Worm (Caenorhabditis elegans) whole organism, young adult: ENCODE results near the gene irld-61.

Experiments
- B0035.1 ChIP-seq: sonication (generic microtip); optimal IDR thresholded peaks from 2 replicates; lab custom pipeline; 2016; ENCODE audit warnings: missing genetic modification characterization, mild to moderate bottlenecking, missing compliant biosample characterization, missing genotype, missing genetic modification reagents
- F33H1.4 ChIP-seq: fragments of 200-800 bp; sonication (Bioruptor generic); IDR thresholded peaks from 2 replicates; pipeline ENCODE4 v1.3.6; 2022; ENCODE audit warnings: missing genetic modification reagents, missing genetic modification characterization, missing compliant biosample characterization
- F52B5.7 ChIP-seq: sonication (generic microtip); optimal IDR thresholded peaks from 2 replicates; lab custom pipeline; 2016; ENCODE audit warnings: mild to moderate bottlenecking, missing genetic modification characterization, missing compliant biosample characterization
- F57C9.4 ChIP-seq: sonication (generic microtip); optimal IDR thresholded peaks from 2 replicates; lab custom pipeline; 2017; ENCODE audit warnings: mild to moderate bottlenecking, missing genetic modification characterization, missing compliant biosample characterization
- K12H6.12 ChIP-seq: fragments of 200-800 bp; sonication (Bioruptor generic); optimal IDR thresholded peaks from 2 replicates; lab custom pipeline; 2018; ENCODE audit warnings: mild to moderate bottlenecking, missing genetic modification characterization, missing compliant biosample characterization
- T07F8.4 ChIP-seq: sonication (generic microtip); optimal IDR thresholded peaks from 2 replicates; lab custom pipeline; 2016; ENCODE audit warnings: mild to moderate bottlenecking, missing genetic modification characterization, moderate library complexity, missing compliant biosample characterization
- T26A5.8 ChIP-seq: sonication (generic microtip); optimal IDR thresholded peaks from 2 replicates; lab custom pipeline; 2016; ENCODE audit warnings: missing genetic modification characterization, missing compliant biosample characterization
- Y53G8AR.9 ChIP-seq: fragments of 200-800 bp; sonication (Bioruptor generic); conservative IDR thresholded peaks from 2 replicates; pipeline ENCODE4 v1.3.6; 2022; ENCODE audit warnings: missing genetic modification reagents, missing genetic modification characterization, missing compliant biosample characterization
- aptf-2 ChIP-seq: fragments of 200-800 bp; sonication (Bioruptor generic); conservative IDR thresholded peaks from 2 replicates; pipeline ENCODE4 v1.3.6; 2022; ENCODE audit warnings: missing genetic modification reagents, missing genetic modification characterization, missing compliant biosample characterization
- aptf-3 ChIP-seq: fragments of 200-800 bp; sonication (Bioruptor generic); IDR thresholded peaks from 2 replicates; pipeline ENCODE4 v1.3.6; 2022; ENCODE audit warnings: missing genetic modification characterization, missing compliant biosample characterization
- ceh-79 ChIP-seq: sonication (generic microtip); optimal IDR thresholded peaks from 2 replicates; lab custom pipeline; 2017; ENCODE audit warnings: mild to moderate bottlenecking, missing genetic modification characterization, missing compliant biosample characterization
- ceh-91 ChIP-seq: fragments of 200-800 bp; sonication (Bioruptor generic); IDR thresholded peaks from 2 replicates; pipeline ENCODE4 v1.3.6; 2022; ENCODE audit warnings: missing genetic modification reagents, missing genetic modification characterization, missing compliant biosample characterization
- chd-7 ChIP-seq: sonication (generic microtip); optimal IDR thresholded peaks from 2 replicates; lab custom pipeline; 2016; ENCODE audit warnings: mild to moderate bottlenecking, missing genetic modification characterization, moderate library complexity, missing compliant biosample characterization
- dpff-1 ChIP-seq: sonication (generic microtip); optimal IDR thresholded peaks from 2 replicates; lab custom pipeline; 2017; ENCODE audit warnings: mild to moderate bottlenecking, missing genetic modification characterization, missing compliant biosample characterization
- ets-4 ChIP-seq: fragments of 200-800 bp; sonication (Bioruptor generic); optimal IDR thresholded peaks from 2 replicates; lab custom pipeline; 2018; ENCODE audit warnings: mild to moderate bottlenecking, missing genetic modification characterization, missing compliant biosample characterization
- fkh-3 ChIP-seq: sonication (generic microtip); optimal IDR thresholded peaks from 2 replicates; lab custom pipeline; 2016; ENCODE audit warnings: mild to moderate bottlenecking, missing genetic modification characterization, missing compliant biosample characterization
- hmg-1.2 ChIP-seq: fragments of 200-800 bp; sonication (Bioruptor generic); IDR thresholded peaks from 2 replicates; pipeline ENCODE4 v1.3.6; 2022; ENCODE audit warnings: missing genetic modification reagents, missing genetic modification characterization, missing compliant biosample characterization
- hmg-20 ChIP-seq: fragments of 200-800 bp; sonication (Bioruptor generic); IDR thresholded peaks from 2 replicates; pipeline ENCODE4 v1.3.6; 2022; ENCODE audit warnings: missing genetic modification reagents, missing genetic modification characterization, missing compliant biosample characterization
- hrde-1 ChIP-seq: sonication (generic microtip); optimal IDR thresholded peaks from 2 replicates; lab custom pipeline; 2016; ENCODE audit warnings: missing genetic modification characterization, mild to moderate bottlenecking, missing compliant biosample characterization, moderate library complexity, missing genotype, missing genetic modification reagents, borderline replicate concordance
- lag-1 ChIP-seq: fragments of 200-800 bp; sonication (Bioruptor generic); IDR thresholded peaks from 2 replicates; pipeline ENCODE4 v1.3.6; 2022; ENCODE audit warnings: missing genetic modification reagents, missing genetic modification characterization, missing compliant biosample characterization
- lin-35 ChIP-seq, 3 experiments: fragments of 150-350 bp in 2 of 3; sonication (generic microtip) in 1 of 3; optimal IDR thresholded peaks; 2 replicates each; lab custom pipeline; 2014 to 2018; ENCODE audit warnings: missing biosample characterization in 3 of 3, missing genetic modification characterization in 3 of 3, missing genetic modification reagents in 3 of 3
- madf-6 ChIP-seq: fragments of 200-800 bp; sonication (Bioruptor generic); IDR thresholded peaks from 2 replicates; pipeline ENCODE4 v1.3.6; 2022; ENCODE audit warnings: missing genetic modification reagents, missing genetic modification characterization, missing compliant biosample characterization
- nfya-1 ChIP-seq: sonication (generic microtip); optimal IDR thresholded peaks from 2 replicates; lab custom pipeline; 2017; ENCODE audit warnings: antibody characterized with exemption, missing compliant biosample characterization, missing genetic modification characterization, borderline replicate concordance; ENCODE audit not compliant: insufficient read depth
- nhr-27 ChIP-seq: fragments of 200-800 bp; sonication (Bioruptor generic); optimal IDR thresholded peaks from 2 replicates; lab custom pipeline; 2018; ENCODE audit warnings: mild to moderate bottlenecking, missing genetic modification characterization, moderate library complexity, missing compliant biosample characterization
- rec-8 ChIP-seq, 2 experiments: sonication (generic microtip); optimal IDR thresholded peaks; 2 replicates each; lab custom pipeline; 2016; ENCODE audit warnings: mild to moderate bottlenecking in 2 of 2, missing genetic modification characterization in 2 of 2, missing genetic modification reagents in 2 of 2, missing genotype in 2 of 2, missing biosample characterization in 1 of 2, missing compliant biosample characterization in 1 of 2, moderate library complexity in 1 of 2
- sdz-38 ChIP-seq: sonication (generic microtip); optimal IDR thresholded peaks from 2 replicates; lab custom pipeline; 2016; ENCODE audit warnings: missing genotype, missing genetic modification characterization, missing compliant biosample characterization
- sea-2 ChIP-seq: fragments of 200-800 bp; sonication (Bioruptor generic); IDR thresholded peaks from 2 replicates; pipeline ENCODE4 v1.3.6; 2022; ENCODE audit warnings: missing genetic modification characterization, missing compliant biosample characterization
- snpc-3.4 ChIP-seq: sonication (generic microtip); optimal IDR thresholded peaks from 2 replicates; lab custom pipeline; 2017; ENCODE audit warnings: missing genetic modification characterization, mild to moderate bottlenecking, missing compliant biosample characterization, antibody characterized with exemption, moderate library complexity, missing genotype, missing genetic modification reagents
- snpc-4 ChIP-seq, 5 experiments: fragments of 150-350 bp in 1 of 5; sonication (generic microtip) in 4 of 5; optimal IDR thresholded peaks; 2 replicates each; lab custom pipeline; 2014 to 2018; ENCODE audit warnings: missing genetic modification characterization in 5 of 5, missing biosample characterization in 3 of 5, antibody characterized with exemption in 2 of 5, mild to moderate bottlenecking in 2 of 5, missing compliant biosample characterization in 2 of 5, missing genotype in 2 of 5, moderate library complexity in 2 of 5, missing genetic modification reagents in 1 of 5
- tlf-1 ChIP-seq: fragments of 200-800 bp; sonication (Bioruptor generic); optimal IDR thresholded peaks from 2 replicates; lab custom pipeline; 2018; ENCODE audit warnings: mild to moderate bottlenecking, missing genetic modification characterization, missing compliant biosample characterization
- zfh-2 ChIP-seq: fragments of 200-800 bp; sonication (Bioruptor generic); conservative IDR thresholded peaks from 2 replicates; pipeline ENCODE4 v1.3.6; 2022; ENCODE audit warnings: missing genetic modification reagents, missing genetic modification characterization, missing compliant biosample characterization
- zim-3 ChIP-seq: sonication (generic microtip); optimal IDR thresholded peaks from 2 replicates; lab custom pipeline; 2017; ENCODE audit warnings: mild to moderate bottlenecking, missing genetic modification characterization, moderate library complexity, missing compliant biosample characterization
- ztf-22 ChIP-seq: fragments of 200-800 bp; sonication (Bioruptor generic); optimal IDR thresholded peaks from 2 replicates; lab custom pipeline; 2018; ENCODE audit warnings: mild to moderate bottlenecking, missing genetic modification characterization, moderate library complexity, missing compliant biosample characterization
- ztf-28 ChIP-seq: fragments of 200-800 bp; sonication (Bioruptor generic); IDR thresholded peaks from 2 replicates; pipeline ENCODE4 v1.3.6; 2022; ENCODE audit warnings: missing genetic modification reagents, missing genetic modification characterization, missing compliant biosample characterization
- ztf-3 ChIP-seq: fragments of 200-800 bp; sonication (Bioruptor generic); optimal IDR thresholded peaks from 2 replicates; lab custom pipeline; 2018; ENCODE audit warnings: mild to moderate bottlenecking, missing genetic modification characterization, missing compliant biosample characterization

irld-61 gene

ce11 chrIII:12800529-12800928 lies 36.2 kb downstream of the irld-61 start:
- TF ChIP-seq nfya-1 (tag; lab: Kevin White, UChicago) (no peak), zfh-2 (GFP tag; lab: Robert Waterston, UW) (0 out of 2 replicates have a peak, but pooled peaks have one; percentile 26)

- TF ChIP-seq ets-4 (GFP tag; lab: Kevin White, UChicago) (no peak), aptf-3 (GFP tag; lab: Robert Waterston, UW) (no peak), Y53G8AR.9 (GFP tag; lab: Robert Waterston, UW) (no peak), F52B5.7 (tag; lab: Kevin White, UChicago) (no peak), sea-2 (GFP tag; lab: Robert Waterston, UW) (no peak), nhr-27 (no peak), F33H1.4 (GFP tag; lab: Robert Waterston, UW) (no peak), tlf-1 (GFP tag; lab: Kevin White, UChicago) (no peak), ztf-22 (GFP tag; lab: Kevin White, UChicago) (no peak), lag-1 (no peak), T07F8.4 (tag; lab: Kevin White, UChicago) (no peak), snpc-4 (GFP tag; optimal IDR thresholded peaks at IDR 0.05; lab: Kevin White, UChicago) (no peak), snpc-4 (tag; optimal IDR thresholded peaks at IDR 0.05; lab: Kevin White, UChicago) (no peak), ceh-91 (no peak), rec-8 (tag; optimal IDR thresholded peaks at IDR 0.05; lab: Kevin White, UChicago) (no peak), ceh-79 (no peak), F57C9.4 (tag; lab: Kevin White, UChicago) (no peak)
These were observed 42.4 kb downstream of the irld-61 start, which contains the start of gene BE10.5 for ce11 chrIII:12806712-12807111. Gene BE10.5 (minus strand): TSS chrIII:12806812.

- TF ChIP-seq hmg-1.2 (GFP tag; lab: Robert Waterston, UW), result no peak
- no peak for TF ChIP-seq sdz-38
- no peak for TF ChIP-seq chd-7 (tag; lab: Kevin White, UChicago)
- TF ChIP-seq ztf-28 (GFP tag; lab: Robert Waterston, UW), result no peak
- TF ChIP-seq hrde-1 (tag; lab: Kevin White, UChicago), result no peak
- TF ChIP-seq lin-35 (GFP tag; optimal IDR thresholded peaks at IDR 0.05; lab: Kevin White, UChicago), result no peak
- TF ChIP-seq madf-6 (GFP tag; lab: Robert Waterston, UW), result no peak
- TF ChIP-seq dpff-1 (tag; lab: Kevin White, UChicago), result no peak
- TF ChIP-seq ztf-3 (GFP tag; lab: Kevin White, UChicago), result no peak
- TF ChIP-seq aptf-2 (GFP tag; lab: Robert Waterston, UW), result no peak
- no peak for TF ChIP-seq fkh-3
- TF ChIP-seq K12H6.12 (tag; lab: Kevin White, UChicago), result no peak
- no peak for TF ChIP-seq snpc-3.4
- TF ChIP-seq hmg-20 (GFP tag; lab: Robert Waterston, UW), result no peak
- no peak for TF ChIP-seq T26A5.8 (tag; lab: Kevin White, UChicago)
- TF ChIP-seq, all 124 proteins: peak for 0
These were observed 43.4 kb downstream of the irld-61 start, which contains the start of gene BE10.3 for ce11 chrIII:12807726-12808125. Gene BE10.3 (plus strand): TSS chrIII:12808026.

DNA sequence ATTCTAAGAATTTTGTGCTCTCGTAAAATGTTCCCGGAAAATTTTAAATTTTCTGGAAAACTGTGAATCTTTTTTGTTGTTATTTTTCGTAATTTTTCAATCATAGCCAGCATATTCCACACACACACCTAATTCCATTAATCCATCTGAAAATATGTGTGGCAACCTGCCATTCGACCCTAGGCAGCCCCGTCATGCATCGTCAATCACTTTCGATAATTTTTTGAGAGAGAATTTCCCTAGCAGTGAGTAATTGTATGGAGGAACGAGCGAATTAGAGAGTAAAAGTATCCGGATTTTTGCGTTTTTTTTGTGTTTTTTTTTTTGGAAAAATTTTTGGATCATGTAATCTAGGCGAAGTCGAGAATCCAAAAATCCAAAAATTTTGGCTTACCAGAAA lies 48.8 kb downstream of the irld-61 start, which contains the start of gene BE10.4:
TSS of gene BE10.4 (plus strand) at position 301 of the 400 bp plus-strand sequence.
- TF ChIP-seq B0035.1 (tag; lab: Kevin White, UChicago), result no peak
- TF ChIP-seq zim-3 (tag; lab: Kevin White, UChicago), result no peak
